Fruit fly (Drosophila melanogaster): ENCODE measurements around the gene Slob.

The Slob gene

dm6 chr2L:7690961-7691360 is 16.1 kb upstream of the Slob start, which contains the start of gene CG18585:
CG18585 (minus strand) TSS chr2L:7691061.
- no peak for TF ChIP-seq Dll (optimal IDR thresholded peaks at IDR 0.05)
- no peak for TF ChIP-seq psq (optimal IDR thresholded peaks at IDR 0.05)
- no peak for TF ChIP-seq EcR (GFP tag; optimal IDR thresholded peaks at IDR 0.05)
- no peak for TF ChIP-seq pan (optimal IDR thresholded peaks at IDR 0.05)
- TF ChIP-seq usp (GFP tag; optimal IDR thresholded peaks at IDR 0.05) = no peak

- TF ChIP-seq usp (GFP tag; optimal IDR thresholded peaks at IDR 0.05) (no peak), pan (optimal IDR thresholded peaks at IDR 0.05) (no peak), psq (optimal IDR thresholded peaks at IDR 0.05) (no peak), EcR (GFP tag; optimal IDR thresholded peaks at IDR 0.05) (no peak), CG8478 (optimal IDR thresholded peaks at IDR 0.05) (no peak), Dll (optimal IDR thresholded peaks at IDR 0.05) (no peak)
Observed at dm6 chr2L:7690449-7690848, 15.6 kb upstream of the Slob start.

- TF ChIP-seq CG8478 (optimal IDR thresholded peaks at IDR 0.05) (no peak), EcR (GFP tag; optimal IDR thresholded peaks at IDR 0.05) (no peak), psq (optimal IDR thresholded peaks at IDR 0.05) (no peak), Dll (optimal IDR thresholded peaks at IDR 0.05) (no peak), pan (optimal IDR thresholded peaks at IDR 0.05) (no peak), usp (GFP tag; optimal IDR thresholded peaks at IDR 0.05) (no peak)
Observed at dm6 chr2L:7685290-7685689, 10.4 kb upstream of the Slob start.

dm6 chr2L:7680298-7680697 is 5.4 kb upstream of the Slob start:
- TF ChIP-seq EcR (GFP tag; optimal IDR thresholded peaks at IDR 0.05) (no peak), psq (optimal IDR thresholded peaks at IDR 0.05) (no peak), CG8478 (optimal IDR thresholded peaks at IDR 0.05) (no peak), pan (optimal IDR thresholded peaks at IDR 0.05) (no peak), Dll (optimal IDR thresholded peaks at IDR 0.05) (no peak), usp (GFP tag; optimal IDR thresholded peaks at IDR 0.05) (no peak)

- TF ChIP-seq usp (GFP tag; optimal IDR thresholded peaks at IDR 0.05) (no peak), Dll (optimal IDR thresholded peaks at IDR 0.05) (no peak), CG8478 (optimal IDR thresholded peaks at IDR 0.05) (no peak), psq (optimal IDR thresholded peaks at IDR 0.05) (no peak), pan (optimal IDR thresholded peaks at IDR 0.05) (no peak), EcR (GFP tag; optimal IDR thresholded peaks at IDR 0.05) (no peak)
Observed at dm6 chr2L:7678095-7678784, 3.4 kb upstream of the Slob start.

dm6 chr2L:7676982-7677381 is 2.1 kb upstream of the Slob start:
- TF ChIP-seq CG8478 (optimal IDR thresholded peaks at IDR 0.05) = no peak
- TF ChIP-seq EcR (GFP tag; optimal IDR thresholded peaks at IDR 0.05) = no peak
- TF ChIP-seq Dll (optimal IDR thresholded peaks at IDR 0.05) = no peak
- TF ChIP-seq usp (GFP tag; optimal IDR thresholded peaks at IDR 0.05) = no peak
- TF ChIP-seq pan (optimal IDR thresholded peaks at IDR 0.05) = no peak
- no peak for TF ChIP-seq psq (optimal IDR thresholded peaks at IDR 0.05)

dm6 chr2L:7675754-7676178 is 888 bp upstream of the Slob start:
- TF ChIP-seq psq (optimal IDR thresholded peaks at IDR 0.05) = no peak
- no peak for TF ChIP-seq usp (GFP tag; optimal IDR thresholded peaks at IDR 0.05)
- TF ChIP-seq EcR (GFP tag; optimal IDR thresholded peaks at IDR 0.05) = no peak
- no peak for TF ChIP-seq CG8478 (optimal IDR thresholded peaks at IDR 0.05)
- TF ChIP-seq pan (optimal IDR thresholded peaks at IDR 0.05) = no peak
- no peak for TF ChIP-seq Dll (optimal IDR thresholded peaks at IDR 0.05)

- TF ChIP-seq Dll (optimal IDR thresholded peaks at IDR 0.05) (no peak), CG8478 (optimal IDR thresholded peaks at IDR 0.05) (no peak), EcR (GFP tag; optimal IDR thresholded peaks at IDR 0.05) (no peak), pan (optimal IDR thresholded peaks at IDR 0.05) (no peak), psq (optimal IDR thresholded peaks at IDR 0.05) (no peak), usp (GFP tag; optimal IDR thresholded peaks at IDR 0.05) (no peak)
Observed at dm6 chr2L:7665747-7666146, 9.1 kb downstream of the Slob start, which contains the start of gene Myo28B1. Myo28B1 (plus strand) TSS chr2L:7666047.

dm6 chr2L:7660087-7660486 is 14.8 kb downstream of the Slob start:
- TF ChIP-seq psq (optimal IDR thresholded peaks at IDR 0.05) (no peak), usp (GFP tag; optimal IDR thresholded peaks at IDR 0.05) (no peak), pan (optimal IDR thresholded peaks at IDR 0.05) (no peak), EcR (GFP tag; optimal IDR thresholded peaks at IDR 0.05) (no peak), CG8478 (optimal IDR thresholded peaks at IDR 0.05) (no peak), Dll (optimal IDR thresholded peaks at IDR 0.05) (no peak)

dm6 chr2L:7659561-7659960 is 15.3 kb downstream of the Slob start:
- TF ChIP-seq CG8478 (optimal IDR thresholded peaks at IDR 0.05) (no peak), pan (optimal IDR thresholded peaks at IDR 0.05) (no peak), EcR (GFP tag; optimal IDR thresholded peaks at IDR 0.05) (no peak), psq (optimal IDR thresholded peaks at IDR 0.05) (no peak)

- no peak for TF ChIP-seq EcR (GFP tag; optimal IDR thresholded peaks at IDR 0.05)
- no peak for TF ChIP-seq psq (optimal IDR thresholded peaks at IDR 0.05)
- TF ChIP-seq CG8478 (optimal IDR thresholded peaks at IDR 0.05) = no peak
- no peak for TF ChIP-seq Dll (optimal IDR thresholded peaks at IDR 0.05)
- no peak for TF ChIP-seq usp (GFP tag; optimal IDR thresholded peaks at IDR 0.05)
- TF ChIP-seq pan (optimal IDR thresholded peaks at IDR 0.05) = no peak
Observed at dm6 chr2L:7641606-7642190, 33.2 kb downstream of the Slob start.

dm6 chr2L:7635156-7635555 is 39.7 kb downstream of the Slob start:
- TF ChIP-seq usp (GFP tag; optimal IDR thresholded peaks at IDR 0.05) (no peak), CG8478 (optimal IDR thresholded peaks at IDR 0.05) (no peak), pan (optimal IDR thresholded peaks at IDR 0.05) (no peak), psq (optimal IDR thresholded peaks at IDR 0.05) (no peak), Dll (optimal IDR thresholded peaks at IDR 0.05) (no peak), EcR (GFP tag; optimal IDR thresholded peaks at IDR 0.05) (no peak)

Measured in whole organism.